Worm (Caenorhabditis elegans) whole organism, young adult: Measurements from ENCODE around the gene C14B9.10.

Experiments
- B0035.1 ChIP-seq: sonication (generic microtip); optimal IDR thresholded peaks from 2 replicates; lab custom pipeline; 2016; ENCODE audit warnings: missing genetic modification characterization, mild to moderate bottlenecking, missing compliant biosample characterization, missing genotype, missing genetic modification reagents
- C17E4.6 ChIP-seq: fragments of 200-800 bp; sonication (Bioruptor generic); IDR thresholded peaks from 2 replicates; pipeline ENCODE4 v1.3.6; 2022; ENCODE audit warnings: missing genetic modification reagents, missing genetic modification characterization, missing compliant biosample characterization
- D2030.7 ChIP-seq: fragments of 200-800 bp; sonication (Bioruptor generic); IDR thresholded peaks from 2 replicates; pipeline ENCODE4 v1.3.6; 2022; ENCODE audit warnings: missing genetic modification reagents, missing genetic modification characterization, missing compliant biosample characterization
- F37B4.10 ChIP-seq: fragments of 200-800 bp; sonication (Bioruptor generic); IDR thresholded peaks from 2 replicates; pipeline ENCODE4 v1.3.6; 2022; ENCODE audit warnings: missing genetic modification characterization, missing compliant biosample characterization
- F39B2.1 ChIP-seq: fragments of 200-800 bp; sonication (Bioruptor generic); IDR thresholded peaks from 2 replicates; pipeline ENCODE4 v1.3.6; 2022; ENCODE audit warnings: missing genetic modification reagents, missing genetic modification characterization, missing compliant biosample characterization
- F52B5.7 ChIP-seq: sonication (generic microtip); optimal IDR thresholded peaks from 2 replicates; lab custom pipeline; 2016; ENCODE audit warnings: mild to moderate bottlenecking, missing genetic modification characterization, missing compliant biosample characterization
- T26A5.8 ChIP-seq: sonication (generic microtip); optimal IDR thresholded peaks from 2 replicates; lab custom pipeline; 2016; ENCODE audit warnings: missing genetic modification characterization, missing compliant biosample characterization
- Y53G8AR.9 ChIP-seq: fragments of 200-800 bp; sonication (Bioruptor generic); conservative IDR thresholded peaks from 2 replicates; pipeline ENCODE4 v1.3.6; 2022; ENCODE audit warnings: missing genetic modification reagents, missing genetic modification characterization, missing compliant biosample characterization
- Y79H2A.3 ChIP-seq: fragments of 200-800 bp; sonication (Bioruptor generic); conservative IDR thresholded peaks from 2 replicates; pipeline ENCODE4 v1.3.6; 2022; ENCODE audit warnings: missing genetic modification reagents, missing genetic modification characterization, missing compliant biosample characterization
- ZK185.1 ChIP-seq: sonication (generic microtip); optimal IDR thresholded peaks from 2 replicates; lab custom pipeline; 2016; ENCODE audit warnings: mild to moderate bottlenecking, missing genetic modification characterization, missing compliant biosample characterization; ENCODE audit not compliant: poor library complexity, severe bottlenecking
- attf-3 ChIP-seq: fragments of 200-800 bp; sonication (Bioruptor generic); conservative IDR thresholded peaks from 2 replicates; pipeline ENCODE4 v1.3.6; 2022; ENCODE audit warnings: missing genetic modification reagents, missing genetic modification characterization, missing compliant biosample characterization
- attf-5 ChIP-seq: fragments of 200-800 bp; sonication (Bioruptor generic); optimal IDR thresholded peaks from 2 replicates; lab custom pipeline; 2018; ENCODE audit warnings: mild to moderate bottlenecking, missing genetic modification characterization, missing compliant biosample characterization
- bed-2 ChIP-seq: fragments of 200-800 bp; sonication (Bioruptor generic); IDR thresholded peaks from 2 replicates; pipeline ENCODE4 v1.3.6; 2022; ENCODE audit warnings: missing genetic modification reagents, missing genetic modification characterization, missing compliant biosample characterization
- ccch-3 ChIP-seq: fragments of 200-800 bp; sonication (Bioruptor generic); optimal IDR thresholded peaks from 2 replicates; lab custom pipeline; 2018; ENCODE audit warnings: mild to moderate bottlenecking, missing genetic modification characterization, missing compliant biosample characterization
- cebp-2 ChIP-seq: fragments of 200-800 bp; sonication (Bioruptor generic); IDR thresholded peaks from 2 replicates; pipeline ENCODE4 v1.3.6; 2022; ENCODE audit warnings: missing genetic modification characterization, missing compliant biosample characterization
- ceh-100 ChIP-seq: fragments of 200-800 bp; sonication (Bioruptor generic); IDR thresholded peaks from 2 replicates; pipeline ENCODE4 v1.3.6; 2022; ENCODE audit warnings: missing genetic modification reagents, missing genetic modification characterization, missing compliant biosample characterization
- ceh-27 ChIP-seq: fragments of 200-800 bp; sonication (Bioruptor generic); optimal IDR thresholded peaks from 2 replicates; lab custom pipeline; 2018; ENCODE audit warnings: mild to moderate bottlenecking, missing genetic modification characterization, moderate library complexity, missing compliant biosample characterization
- ceh-58 ChIP-seq: fragments of 200-800 bp; sonication (Bioruptor generic); IDR thresholded peaks from 2 replicates; pipeline ENCODE4 v1.3.6; 2022; ENCODE audit warnings: missing genetic modification characterization, missing compliant biosample characterization
- chd-7 ChIP-seq: sonication (generic microtip); optimal IDR thresholded peaks from 2 replicates; lab custom pipeline; 2016; ENCODE audit warnings: mild to moderate bottlenecking, missing genetic modification characterization, moderate library complexity, missing compliant biosample characterization
- efl-1 ChIP-seq: fragments of 150-350 bp; optimal IDR thresholded peaks from 2 replicates; lab custom pipeline; 2014; ENCODE audit warnings: missing biosample characterization, missing genetic modification reagents, missing genetic modification characterization
- egl-18 ChIP-seq: fragments of 200-800 bp; sonication (Bioruptor generic); IDR thresholded peaks from 2 replicates; pipeline ENCODE4 v1.3.6; 2022; ENCODE audit warnings: missing genetic modification reagents, missing genetic modification characterization, missing compliant biosample characterization
- egl-44 ChIP-seq: fragments of 200-800 bp; sonication (Bioruptor generic); IDR thresholded peaks from 2 replicates; pipeline ENCODE4 v1.3.6; 2022; ENCODE audit warnings: missing genetic modification reagents, missing genetic modification characterization, missing compliant biosample characterization
- ekl-4 ChIP-seq: fragments of 200-800 bp; sonication (Bioruptor generic); IDR thresholded peaks from 2 replicates; pipeline ENCODE4 v1.3.6; 2022; ENCODE audit warnings: missing genetic modification reagents, missing genetic modification characterization, missing compliant biosample characterization
- gei-17 ChIP-seq: fragments of 200-800 bp; sonication (Bioruptor generic); optimal IDR thresholded peaks from 2 replicates; lab custom pipeline; 2018; ENCODE audit warnings: mild to moderate bottlenecking, missing genetic modification characterization, missing compliant biosample characterization
- him-1 ChIP-seq: sonication (generic microtip); optimal IDR thresholded peaks from 2 replicates; lab custom pipeline; 2016; ENCODE audit warnings: missing genotype, missing genetic modification reagents, missing genetic modification characterization, missing compliant biosample characterization
- hlh-26 ChIP-seq: fragments of 200-800 bp; sonication (Bioruptor generic); conservative IDR thresholded peaks from 2 replicates; pipeline ENCODE4 v1.3.6; 2022; ENCODE audit warnings: missing genetic modification reagents, missing genetic modification characterization, missing compliant biosample characterization
- lag-1 ChIP-seq: fragments of 200-800 bp; sonication (Bioruptor generic); IDR thresholded peaks from 2 replicates; pipeline ENCODE4 v1.3.6; 2022; ENCODE audit warnings: missing genetic modification reagents, missing genetic modification characterization, missing compliant biosample characterization
- let-526 ChIP-seq: fragments of 200-800 bp; sonication (Bioruptor generic); IDR thresholded peaks from 2 replicates; pipeline ENCODE4 v1.3.6; 2022; ENCODE audit warnings: missing genetic modification reagents, missing genetic modification characterization, missing compliant biosample characterization
- let-607 ChIP-seq, 2 experiments: fragments of 200-800 bp in 1 of 2; sonication (Bioruptor generic) in 1 of 2; sonication (generic microtip) in 1 of 2; optimal IDR thresholded peaks; 2 replicates each; lab custom pipeline; 2016 to 2018; ENCODE audit warnings: mild to moderate bottlenecking in 2 of 2, missing compliant biosample characterization in 2 of 2, missing genetic modification characterization in 2 of 2, moderate library complexity in 2 of 2, missing genotype in 1 of 2
- lin-54 ChIP-seq: fragments of 200-800 bp; sonication (Bioruptor generic); optimal IDR thresholded peaks from 2 replicates; lab custom pipeline; 2018; ENCODE audit warnings: mild to moderate bottlenecking, missing genetic modification characterization, missing compliant biosample characterization
- lir-1 ChIP-seq: fragments of 200-800 bp; sonication (Bioruptor generic); conservative IDR thresholded peaks from 2 replicates; pipeline ENCODE4 v1.3.6; 2022; ENCODE audit warnings: missing genetic modification reagents, missing genetic modification characterization, missing compliant biosample characterization
- lsl-1 ChIP-seq: fragments of 200-800 bp; sonication (Bioruptor generic); optimal IDR thresholded peaks from 2 replicates; lab custom pipeline; 2018; ENCODE audit warnings: mild to moderate bottlenecking, missing genetic modification characterization, moderate library complexity, missing compliant biosample characterization
- madf-10 ChIP-seq: sonication (generic microtip); optimal IDR thresholded peaks from 2 replicates; lab custom pipeline; 2016; ENCODE audit warnings: mild to moderate bottlenecking, missing genetic modification characterization, missing compliant biosample characterization
- madf-3 ChIP-seq: fragments of 200-800 bp; sonication (Bioruptor generic); IDR thresholded peaks from 2 replicates; pipeline ENCODE4 v1.3.6; 2022; ENCODE audit warnings: missing genetic modification reagents, missing genetic modification characterization, missing compliant biosample characterization
- nfya-2 ChIP-seq: fragments of 200-800 bp; sonication (Bioruptor generic); IDR thresholded peaks from 2 replicates; pipeline ENCODE4 v1.3.6; 2022; ENCODE audit warnings: missing genetic modification reagents, missing genetic modification characterization, missing compliant biosample characterization
- pbrm-1 ChIP-seq: fragments of 200-800 bp; sonication (Bioruptor generic); IDR thresholded peaks from 2 replicates; pipeline ENCODE4 v1.3.6; 2022; ENCODE audit warnings: missing genetic modification reagents, missing genetic modification characterization, missing compliant biosample characterization
- pha-4 ChIP-seq: fragments of 150-350 bp; sonication (generic microtip); optimal IDR thresholded peaks from 2 replicates; lab custom pipeline; 2014; ENCODE audit warnings: missing biosample characterization, missing genetic modification reagents, missing genetic modification characterization
- rcor-1 ChIP-seq: fragments of 200-800 bp; sonication (Bioruptor generic); IDR thresholded peaks from 2 replicates; pipeline ENCODE4 v1.3.6; 2022; ENCODE audit warnings: missing genetic modification reagents, missing genetic modification characterization, missing compliant biosample characterization
- sdz-38 ChIP-seq: sonication (generic microtip); optimal IDR thresholded peaks from 2 replicates; lab custom pipeline; 2016; ENCODE audit warnings: missing genotype, missing genetic modification characterization, missing compliant biosample characterization
- snpc-1.3 ChIP-seq: sonication (generic microtip); optimal IDR thresholded peaks from 2 replicates; lab custom pipeline; 2017; ENCODE audit warnings: missing genetic modification characterization, mild to moderate bottlenecking, missing compliant biosample characterization, antibody characterized with exemption, moderate library complexity, missing genotype, missing genetic modification reagents; ENCODE audit not compliant: insufficient read depth
- snpc-3.4 ChIP-seq: sonication (generic microtip); optimal IDR thresholded peaks from 2 replicates; lab custom pipeline; 2017; ENCODE audit warnings: missing genetic modification characterization, mild to moderate bottlenecking, missing compliant biosample characterization, antibody characterized with exemption, moderate library complexity, missing genotype, missing genetic modification reagents
- snpc-4 ChIP-seq, 5 experiments: fragments of 150-350 bp in 1 of 5; sonication (generic microtip) in 4 of 5; optimal IDR thresholded peaks; 2 replicates each; lab custom pipeline; 2014 to 2018; ENCODE audit warnings: missing genetic modification characterization in 5 of 5, missing biosample characterization in 3 of 5, antibody characterized with exemption in 2 of 5, mild to moderate bottlenecking in 2 of 5, missing compliant biosample characterization in 2 of 5, missing genotype in 2 of 5, moderate library complexity in 2 of 5, missing genetic modification reagents in 1 of 5
- tbp1 ChIP-seq: fragments of 200-800 bp; sonication (Bioruptor generic); optimal IDR thresholded peaks from 2 replicates; lab custom pipeline; 2018; ENCODE audit warnings: mild to moderate bottlenecking, missing genetic modification characterization, missing compliant biosample characterization
- tbx-9 ChIP-seq: sonication (generic microtip); optimal IDR thresholded peaks from 2 replicates; lab custom pipeline; 2016; ENCODE audit warnings: borderline replicate concordance, missing genetic modification characterization, inconsistent platforms, missing compliant biosample characterization
- unc-130 ChIP-seq: sonication (generic microtip); optimal IDR thresholded peaks from 2 replicates; lab custom pipeline; 2016; ENCODE audit warnings: missing genetic modification reagents, missing genetic modification characterization, missing compliant biosample characterization
- ztf-6 ChIP-seq: fragments of 200-800 bp; sonication (Bioruptor generic); IDR thresholded peaks from 2 replicates; pipeline ENCODE4 v1.3.6; 2022; ENCODE audit warnings: missing genetic modification reagents, missing genetic modification characterization, missing compliant biosample characterization

Gene C14B9.10

DNA sequence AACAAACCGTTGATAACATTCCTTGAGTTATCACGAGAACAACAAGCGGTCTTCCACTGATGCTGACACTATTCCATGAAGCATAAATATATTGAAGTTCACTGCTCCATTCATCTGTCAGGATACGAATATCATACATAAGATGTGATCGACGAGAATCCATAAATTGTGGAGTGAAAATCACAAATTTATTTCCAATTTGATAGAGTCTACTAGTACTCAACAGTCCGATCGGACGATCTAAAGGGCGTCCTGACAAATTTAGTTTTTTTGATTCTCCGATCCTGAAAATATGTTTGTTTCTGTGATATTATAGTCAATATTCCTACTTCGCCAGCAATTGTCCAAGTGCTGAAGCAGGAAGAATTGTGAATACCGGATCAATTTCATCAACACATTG, 11.6 kb downstream of the C14B9.10 start:
- TF ChIP-seq Y79H2A.3, result no peak
- no peak for TF ChIP-seq lsl-1 (GFP tag; lab: Kevin White, UChicago)
- no peak for TF ChIP-seq sdz-38 (tag; lab: Kevin White, UChicago)
- TF ChIP-seq rcor-1, result no peak
- TF ChIP-seq tbp1, result no peak
- TF ChIP-seq hlh-26 (GFP tag; lab: Robert Waterston, UW), result no peak
- TF ChIP-seq egl-44 (GFP tag; lab: Robert Waterston, UW), result no peak
- TF ChIP-seq F37B4.10 (GFP tag; lab: Robert Waterston, UW), result no peak
- no peak for TF ChIP-seq ztf-6
- TF ChIP-seq C17E4.6 (GFP tag; lab: Robert Waterston, UW), result no peak
- TF ChIP-seq him-1 (tag; lab: Kevin White, UChicago), result no peak
- no peak for TF ChIP-seq cebp-2 (GFP tag; lab: Robert Waterston, UW)
- no peak for TF ChIP-seq T26A5.8
- no peak for TF ChIP-seq ZK185.1 (tag; lab: Kevin White, UChicago)
- TF ChIP-seq gei-17, result no peak

DNA sequence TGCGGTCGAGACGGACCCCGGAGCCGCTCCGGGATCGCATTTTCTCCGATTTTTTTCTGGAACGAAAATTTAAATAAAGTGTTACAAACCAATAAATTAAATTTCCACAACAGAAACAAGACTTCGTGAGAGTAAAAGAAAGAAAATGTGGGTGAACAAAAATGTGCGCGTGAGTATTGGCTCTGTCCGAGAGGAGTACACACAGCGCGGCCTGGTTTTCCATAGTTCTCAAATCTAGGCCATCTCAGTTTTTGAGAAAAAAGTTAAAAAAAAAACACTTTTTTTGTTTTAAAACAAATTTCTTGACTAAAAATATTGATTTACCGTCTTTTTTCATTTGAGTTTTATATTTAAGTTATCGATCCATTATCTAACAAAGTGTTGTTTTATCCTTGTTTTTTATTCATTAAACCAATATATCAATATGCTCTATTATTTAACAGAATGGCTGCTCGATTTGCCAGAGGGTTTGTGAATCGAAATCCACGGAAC, 14.0 kb downstream of the C14B9.10 start, which contains the start of the genes C14B9.8 and mrpl-18:
TSS of gene C14B9.8 (minus strand) at position 56 of the 492 bp plus-strand sequence.
TSS of gene mrpl-18 (plus strand) at position 442 of the 492 bp plus-strand sequence.
- peak; percentile 55 for TF ChIP-seq lir-1 (GFP tag; lab: Robert Waterston, UW)
- no peak for TF ChIP-seq attf-5
- TF ChIP-seq pbrm-1 (GFP tag; lab: Robert Waterston, UW), result no peak
- no peak for TF ChIP-seq snpc-3.4 (tag; lab: Kevin White, UChicago)
- peak; percentile 1 for TF ChIP-seq madf-10 (tag; lab: Kevin White, UChicago)
- TF ChIP-seq ccch-3 (GFP tag; lab: Kevin White, UChicago), result no peak
- TF ChIP-seq F39B2.1 (GFP tag; lab: Robert Waterston, UW), result no peak
- no peak for TF ChIP-seq nfya-2 (GFP tag; lab: Robert Waterston, UW)
- peak; percentile 46; the same call in 1 of the 2 replicates for TF ChIP-seq D2030.7 (GFP tag; lab: Robert Waterston, UW)
- TF ChIP-seq bed-2 (GFP tag; lab: Robert Waterston, UW), result 0 out of 2 replicates have a peak, but pooled peaks have one; percentile 31
- peak; percentile 58; the same call in 1 of the 2 replicates for TF ChIP-seq ceh-100 (GFP tag; lab: Robert Waterston, UW)
- no peak; the same call in 1 of the 2 replicates for TF ChIP-seq let-526
- no peak for TF ChIP-seq efl-1 (GFP tag; lab: Kevin White, UChicago)
- no peak for TF ChIP-seq Y53G8AR.9 (GFP tag; lab: Robert Waterston, UW)
- TF ChIP-seq unc-130 (GFP tag; lab: Kevin White, UChicago), result peak; percentile 73
- 0 out of 2 replicates have a peak, but pooled peaks have one; percentile 14 for TF ChIP-seq madf-3 (GFP tag; lab: Robert Waterston, UW)
- TF ChIP-seq B0035.1 (tag; lab: Kevin White, UChicago), result no peak
- TF ChIP-seq lin-54 (GFP tag; lab: Kevin White, UChicago), result peak; percentile 11
- no peak for TF ChIP-seq T26A5.8
- TF ChIP-seq ekl-4, result 0 out of 2 replicates have a peak, but pooled peaks have one; percentile 32
- TF ChIP-seq let-607 (tag; optimal IDR thresholded peaks at IDR 0.05; lab: Kevin White, UChicago), result peak in 1 of 2 experiments; percentile 16
- peak; percentile 38 for TF ChIP-seq ceh-27 (GFP tag; lab: Kevin White, UChicago)
- TF ChIP-seq attf-3 (GFP tag; lab: Robert Waterston, UW), result peak; percentile 49
- TF ChIP-seq ceh-58 (GFP tag; lab: Robert Waterston, UW), result no peak
- no peak for TF ChIP-seq lag-1 (GFP tag; lab: Robert Waterston, UW)
- TF ChIP-seq lsl-1 (GFP tag; lab: Kevin White, UChicago), result peak; percentile 27
- TF ChIP-seq rcor-1, result peak; percentile 51; the same call in 1 of the 2 replicates
- no peak for TF ChIP-seq egl-18 (GFP tag; lab: Robert Waterston, UW)
- no peak for TF ChIP-seq tbx-9 (tag; lab: Kevin White, UChicago)
- TF ChIP-seq pha-4 (tag; lab: Kevin White, UChicago), result no peak
- TF ChIP-seq snpc-4 (GFP tag; optimal IDR thresholded peaks at IDR 0.05; lab: Kevin White, UChicago), result peak; percentile 8
- peak in 1 of 4 experiments; percentile 16 for TF ChIP-seq snpc-4 (tag; optimal IDR thresholded peaks at IDR 0.05; lab: Kevin White, UChicago)
- no peak for TF ChIP-seq chd-7 (tag; lab: Kevin White, UChicago)
- TF ChIP-seq snpc-1.3, result no peak
- TF ChIP-seq F52B5.7 (tag; lab: Kevin White, UChicago), result no peak
